Worm (Caenorhabditis elegans) whole organism, L4/young adult: Measurements from ENCODE around the gene faah-1.

ENCODE experiments used
- dao-5 ChIP-seq: sonication (generic microtip); optimal IDR thresholded peaks from 2 replicates; lab custom pipeline; 2016; ENCODE audit warnings: missing genotype, missing genetic modification characterization, moderate library complexity, missing compliant biosample characterization
- him-1 ChIP-seq: sonication (generic microtip); optimal IDR thresholded peaks from 2 replicates; lab custom pipeline; 2016; ENCODE audit warnings: missing genotype, missing genetic modification reagents, missing genetic modification characterization, missing compliant biosample characterization

DNA sequence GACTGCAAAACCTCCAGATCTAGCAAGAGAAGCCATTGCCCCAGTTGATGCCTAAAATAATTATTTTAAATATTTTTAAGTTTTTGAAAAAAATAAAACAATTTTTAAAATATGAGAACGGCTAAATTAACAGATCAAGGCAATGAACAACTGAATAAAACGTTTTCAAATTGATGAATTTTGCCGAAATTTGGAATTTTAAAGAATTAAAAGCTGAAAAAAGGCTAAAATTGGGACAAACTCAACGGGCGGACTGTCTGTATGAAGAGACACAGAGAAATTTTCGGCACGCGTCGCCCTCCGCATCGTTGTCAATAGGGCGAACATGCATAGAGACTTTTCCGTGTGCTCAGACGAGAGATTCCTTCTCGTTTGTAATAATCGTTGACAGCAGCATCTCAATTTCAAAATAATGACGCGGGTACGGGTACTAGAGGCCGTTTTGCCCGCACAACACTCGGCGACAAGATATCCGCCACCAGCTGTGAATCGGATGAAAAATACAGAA lies 23.1 kb upstream of the faah-1 start, which contains the start of the genes isp-1 and islo-1:
- TF ChIP-seq him-1 (tag; lab: Kevin White, UChicago) (no peak), dao-5 (tag; lab: Kevin White, UChicago) (no peak)
